Fruit fly (Drosophila melanogaster) whole organism, pupa: ENCODE data around the gene Lcp65Ag1.

Experiments used
- CG10348 ChIP-seq: fragments of 200-800 bp; sonication (Bioruptor generic); IDR thresholded peaks from 2 replicates; pipeline ENCODE4 v1.3.6; 2022; ENCODE audit warnings: missing biosample characterization, missing genetic modification characterization
- CG12605 ChIP-seq: fragments of 200-800 bp; sonication (Bioruptor generic); IDR thresholded peaks from 2 replicates; pipeline ENCODE4 v1.3.6; 2022; ENCODE audit warnings: missing biosample characterization, missing genetic modification characterization
- CG13204 ChIP-seq: fragments of 200-800 bp; sonication (Bioruptor generic); optimal IDR thresholded peaks from 2 replicates; lab custom pipeline; 2018; ENCODE audit warnings: missing biosample characterization, mild to moderate bottlenecking, missing genetic modification characterization, moderate library complexity
- CG15710 ChIP-seq: fragments of 200-800 bp; sonication (Bioruptor generic); optimal IDR thresholded peaks from 2 replicates; lab custom pipeline; 2018; ENCODE audit warnings: missing biosample characterization, mild to moderate bottlenecking, missing genetic modification characterization, moderate library complexity
- CG17806 ChIP-seq: fragments of 200-800 bp; sonication (Bioruptor generic); optimal IDR thresholded peaks from 2 replicates; lab custom pipeline; 2018; ENCODE audit warnings: missing biosample characterization, mild to moderate bottlenecking, missing genetic modification characterization, moderate library complexity
- CG34367 ChIP-seq: fragments of 200-800 bp; sonication (Bioruptor generic); optimal IDR thresholded peaks from 2 replicates; lab custom pipeline; 2018; ENCODE audit warnings: missing biosample characterization, mild to moderate bottlenecking, missing genetic modification characterization
- CG4496 ChIP-seq: fragments of 200-800 bp; sonication (Bioruptor generic); IDR thresholded peaks from 3 replicates; pipeline ENCODE4 v1.3.6; 2022; ENCODE audit warnings: missing biosample characterization, missing genetic modification characterization
- CG8159 ChIP-seq: fragments of 200-800 bp; sonication (Bioruptor generic); optimal IDR thresholded peaks from 3 replicates; lab custom pipeline; 2018; ENCODE audit warnings: missing biosample characterization, mild to moderate bottlenecking, missing genetic modification characterization, moderate library complexity
- CG9948 ChIP-seq: fragments of 200-800 bp; sonication (Bioruptor generic); optimal IDR thresholded peaks from 2 replicates; lab custom pipeline; 2018; ENCODE audit warnings: missing biosample characterization, mild to moderate bottlenecking, missing genetic modification characterization, moderate library complexity
- EcR ChIP-seq: fragments of 200-800 bp; sonication (Bioruptor generic); optimal IDR thresholded peaks from 3 replicates; lab custom pipeline; 2019; ENCODE audit warnings: missing biosample characterization, missing genetic modification characterization, mild to moderate bottlenecking, moderate library complexity, missing genetic modification reagents
- Pif1A ChIP-seq: fragments of 200-800 bp; sonication (Bioruptor generic); optimal IDR thresholded peaks from 3 replicates; lab custom pipeline; 2016; ENCODE audit warnings: missing biosample characterization, missing genetic modification characterization
- Snoo ChIP-seq: fragments of 200-800 bp; sonication (Bioruptor generic); optimal IDR thresholded peaks from 3 replicates; lab custom pipeline; 2017; ENCODE audit warnings: missing biosample characterization, mild to moderate bottlenecking, missing genetic modification characterization, inconsistent platforms
- gl ChIP-seq: fragments of 200-800 bp; sonication (Bioruptor generic); optimal IDR thresholded peaks from 2 replicates; lab custom pipeline; 2018; ENCODE audit warnings: missing biosample characterization, mild to moderate bottlenecking, missing genetic modification characterization
- rn ChIP-seq: fragments of 200-800 bp; sonication (Bioruptor generic); IDR thresholded peaks from 2 replicates; pipeline ENCODE4 v1.3.6; 2022; ENCODE audit warnings: missing biosample characterization, missing genetic modification characterization

dm6 chr3L:6097270-6097669 is 37.8 kb downstream of the Lcp65Ag1 start, which contains the start of gene Ets65A:
- TF ChIP-seq EcR (GFP tag; lab: Kevin White, UChicago) (no peak), rn (GFP tag; lab: Robert Waterston, UW) (no peak), CG17806 (tag; lab: Kevin White, UChicago) (no peak), CG15710 (tag; lab: Kevin White, UChicago) (no peak), Snoo (tag; lab: Kevin White, UChicago) (no peak), CG34367 (tag; lab: Kevin White, UChicago) (no peak), Pif1A (GFP tag; lab: Kevin White, UChicago) (no peak), gl (no peak), CG13204 (no peak), CG4496 (no peak), CG10348 (no peak), CG9948 (tag; lab: Kevin White, UChicago) (no peak), CG12605 (no peak), CG8159 (no peak)
